Fruit fly (Drosophila melanogaster) S2 (cell line): ENCODE data around the gene asl.

Experiments used
- CG8478 ChIP-seq: fragments of >200 bp; optimal IDR thresholded peaks from 2 replicates; lab custom pipeline; 2018
- CTCF ChIP-seq, 2 experiments: fragments of >200 bp; optimal IDR thresholded peaks; 2 replicates each; lab custom pipeline; 2018

DNA sequence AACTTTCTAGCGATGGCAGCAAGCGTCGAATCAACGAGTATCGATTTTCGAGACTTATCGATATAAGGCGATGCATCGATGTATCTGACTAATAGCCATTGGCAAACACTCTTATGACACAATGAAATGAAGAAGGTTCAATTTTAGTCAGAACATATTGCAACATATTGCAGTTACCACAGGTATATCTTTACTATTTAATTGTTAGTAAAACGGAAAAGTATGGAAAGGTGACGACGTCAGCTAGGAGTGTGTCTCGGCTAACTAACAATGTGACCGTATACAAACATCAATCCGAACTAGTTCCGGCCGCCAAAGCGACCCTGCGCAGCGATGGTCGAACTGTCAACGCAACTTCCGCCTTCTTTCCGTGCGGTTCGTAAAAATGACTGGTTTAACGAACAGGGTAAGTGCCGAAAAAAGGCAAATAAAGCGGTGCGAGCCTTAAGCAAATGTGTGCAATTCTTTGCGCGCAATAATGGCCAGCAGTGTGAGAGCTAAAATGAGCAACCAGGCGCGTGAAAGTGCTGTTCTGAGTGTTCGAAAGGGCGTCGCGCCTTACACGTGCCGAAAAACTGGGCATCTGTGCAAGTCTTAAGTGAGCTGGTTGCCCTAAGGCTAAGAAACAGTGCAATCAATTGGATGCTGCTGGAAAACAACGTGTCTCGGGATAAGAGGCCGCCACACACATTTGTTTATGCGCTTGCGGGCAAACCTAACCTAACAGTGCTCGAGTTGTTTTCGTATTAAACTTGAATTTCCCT is 18.0 kb upstream of the asl start, which contains the start of the genes Dph4, Spec2 and RpL13A:
- TF ChIP-seq CG8478 (lab: Kevin White, UChicago) (no peak), CTCF (optimal IDR thresholded peaks at IDR 0.05; lab: Kevin White, UChicago) (peak; percentile 47 to 55)
